Worm (Caenorhabditis elegans) whole organism, dauer: Measurements from ENCODE around the gene ZK669.3.

Experiments used
- unc-62 ChIP-seq: sonication (generic microtip); optimal IDR thresholded peaks from 2 replicates; lab custom pipeline; 2017; ENCODE audit warnings: missing biosample characterization, missing genetic modification reagents, missing genetic modification characterization

Gene ZK669.3

ce11 chrII:7991279-7991678, 50.3 kb downstream of the ZK669.3 start:
- TF ChIP-seq unc-62 (GFP tag; lab: Kevin White, UChicago), result no peak
